Fruit fly (Drosophila melanogaster) whole organism, embryonic: Measurements from ENCODE around the gene rhea.

Source experiments
- CG10543 ChIP-seq: fragments of 200-800 bp; sonication (Bioruptor generic); optimal IDR thresholded peaks from 3 replicates; lab custom pipeline; 2017; ENCODE audit warnings: missing biosample characterization, mild to moderate bottlenecking, missing genetic modification characterization, moderate library complexity
- CG12071 ChIP-seq: fragments of 200-800 bp; sonication (Bioruptor generic); optimal IDR thresholded peaks from 3 replicates; lab custom pipeline; 2018; ENCODE audit warnings: missing biosample characterization, mild to moderate bottlenecking, missing genetic modification characterization
- CG12155 ChIP-seq: fragments of 200-800 bp; sonication (Bioruptor generic); optimal IDR thresholded peaks from 3 replicates; lab custom pipeline; 2016; ENCODE audit warnings: missing biosample characterization, missing genetic modification characterization
- CG1233 ChIP-seq: fragments of 200-800 bp; sonication (Bioruptor generic); optimal IDR thresholded peaks from 4 replicates; lab custom pipeline; 2018; ENCODE audit warnings: missing biosample characterization, mild to moderate bottlenecking, missing genetic modification characterization
- CG12744 ChIP-seq: fragments of 200-800 bp; sonication (Bioruptor generic); optimal IDR thresholded peaks from 2 replicates; lab custom pipeline; 2016; ENCODE audit warnings: missing biosample characterization, missing genetic modification characterization
- CG12769 ChIP-seq: fragments of 200-800 bp; sonication (Bioruptor generic); optimal IDR thresholded peaks from 2 replicates; lab custom pipeline; 2019; ENCODE audit warnings: missing biosample characterization, mild to moderate bottlenecking, missing genetic modification characterization, moderate library complexity
- CG13424 ChIP-seq: fragments of 200-800 bp; sonication (Bioruptor generic); optimal IDR thresholded peaks from 2 replicates; lab custom pipeline; 2019; ENCODE audit warnings: missing biosample characterization, mild to moderate bottlenecking, missing genetic modification characterization, moderate library complexity
- CG15479 ChIP-seq: fragments of 200-800 bp; sonication (Bioruptor generic); optimal IDR thresholded peaks from 3 replicates; lab custom pipeline; 2019; ENCODE audit warnings: missing biosample characterization, mild to moderate bottlenecking, missing genetic modification characterization, moderate library complexity
- CG1603 ChIP-seq: fragments of 200-800 bp; sonication (Bioruptor generic); optimal IDR thresholded peaks from 2 replicates; lab custom pipeline; 2019; ENCODE audit warnings: missing biosample characterization, mild to moderate bottlenecking, missing genetic modification characterization, moderate library complexity
- CG17361 ChIP-seq: fragments of 200-800 bp; sonication (Bioruptor generic); IDR thresholded peaks from 3 replicates; pipeline ENCODE4 v1.3.6; 2022; ENCODE audit warnings: missing biosample characterization, missing genetic modification characterization
- CG18599 ChIP-seq: fragments of 200-800 bp; sonication (Bioruptor generic); optimal IDR thresholded peaks from 3 replicates; lab custom pipeline; 2017; ENCODE audit warnings: missing biosample characterization, missing genetic modification characterization, mild to moderate bottlenecking, moderate library complexity, missing genetic modification reagents
- CG31441 ChIP-seq: fragments of 200-800 bp; sonication (Bioruptor generic); IDR thresholded peaks from 2 replicates; pipeline ENCODE4 v1.3.6; 2022; ENCODE audit warnings: missing biosample characterization, missing genetic modification characterization
- CG3281 ChIP-seq: fragments of 200-800 bp; sonication (Bioruptor generic); optimal IDR thresholded peaks from 3 replicates; lab custom pipeline; 2017; ENCODE audit warnings: missing biosample characterization, mild to moderate bottlenecking, missing genetic modification characterization
- CG3407 ChIP-seq: fragments of 200-800 bp; sonication (Bioruptor generic); optimal IDR thresholded peaks from 2 replicates; lab custom pipeline; 2018; ENCODE audit warnings: missing biosample characterization, mild to moderate bottlenecking, missing genetic modification characterization
- CG3995 ChIP-seq: fragments of 200-800 bp; sonication (Bioruptor generic); optimal IDR thresholded peaks from 3 replicates; lab custom pipeline; 2016; ENCODE audit warnings: missing biosample characterization, missing genetic modification characterization
- CG5953 ChIP-seq: fragments of 200-800 bp; sonication (Bioruptor generic); IDR thresholded peaks from 2 replicates; pipeline ENCODE4 v1.3.6; 2022; ENCODE audit warnings: missing biosample characterization, missing genetic modification characterization
- CG6813 ChIP-seq: fragments of 200-800 bp; sonication (Bioruptor generic); optimal IDR thresholded peaks from 2 replicates; lab custom pipeline; 2017; ENCODE audit warnings: missing biosample characterization, missing genetic modification characterization, mild to moderate bottlenecking, moderate library complexity, missing genetic modification reagents
- CG7839 ChIP-seq: fragments of 200-800 bp; sonication (Bioruptor generic); optimal IDR thresholded peaks from 3 replicates; lab custom pipeline; 2018; ENCODE audit warnings: missing biosample characterization, mild to moderate bottlenecking, missing genetic modification characterization, moderate library complexity
- CG9215 ChIP-seq: fragments of 200-800 bp; sonication (Bioruptor generic); IDR thresholded peaks from 2 replicates; pipeline ENCODE4 v1.3.6; 2022; ENCODE audit warnings: missing biosample characterization, missing genetic modification characterization
- CG9437 ChIP-seq: fragments of 200-800 bp; sonication (Bioruptor generic); optimal IDR thresholded peaks from 2 replicates; lab custom pipeline; 2018; ENCODE audit warnings: missing biosample characterization, mild to moderate bottlenecking, missing genetic modification characterization
- CG9817 ChIP-seq: fragments of 200-800 bp; sonication (Bioruptor generic); optimal IDR thresholded peaks from 2 replicates; lab custom pipeline; 2018; ENCODE audit warnings: missing biosample characterization, mild to moderate bottlenecking, missing genetic modification characterization, moderate library complexity
- Dek ChIP-seq: fragments of 200-800 bp; sonication (Bioruptor generic); optimal IDR thresholded peaks from 3 replicates; lab custom pipeline; 2019; ENCODE audit warnings: missing biosample characterization, mild to moderate bottlenecking, missing genetic modification characterization, moderate library complexity
- HmgZ ChIP-seq: fragments of 200-800 bp; sonication (Bioruptor generic); optimal IDR thresholded peaks from 2 replicates; lab custom pipeline; 2018; ENCODE audit warnings: missing biosample characterization, mild to moderate bottlenecking, missing genetic modification characterization
- Hr3 ChIP-seq: fragments of 200-800 bp; sonication (Bioruptor generic); optimal IDR thresholded peaks from 3 replicates; lab custom pipeline; 2016; ENCODE audit warnings: missing biosample characterization, missing genetic modification characterization
- Hr78 ChIP-seq, 2 experiments: fragments of 200-800 bp in 1 of 2; fragments of >200 bp in 1 of 2; sonication (Bioruptor generic) in 1 of 2; optimal IDR thresholded peaks; 2 replicates each; lab custom pipeline; 2017 to 2019; ENCODE audit warnings: missing biosample characterization in 2 of 2, missing genetic modification characterization in 2 of 2, mild to moderate bottlenecking in 1 of 2, moderate library complexity in 1 of 2
- Neu2 ChIP-seq: fragments of 200-800 bp; sonication (Bioruptor generic); optimal IDR thresholded peaks from 3 replicates; lab custom pipeline; 2016; ENCODE audit warnings: missing biosample characterization, missing genetic modification characterization, borderline replicate concordance
- Sry-β ChIP-seq: fragments of 200-800 bp; sonication (Bioruptor generic); optimal IDR thresholded peaks from 2 replicates; lab custom pipeline; 2018; ENCODE audit warnings: missing biosample characterization, mild to moderate bottlenecking, missing genetic modification characterization, moderate library complexity
- ara ChIP-seq: fragments of 200-800 bp; sonication (Bioruptor generic); IDR thresholded peaks from 2 replicates; pipeline ENCODE4 v1.3.6; 2022; ENCODE audit warnings: missing biosample characterization, missing genetic modification characterization
- chinmo ChIP-seq: fragments of 200-800 bp; sonication (Bioruptor generic); IDR thresholded peaks from 4 replicates; pipeline ENCODE4 v1.3.6; 2022; ENCODE audit warnings: missing biosample characterization, missing genetic modification characterization; ENCODE audit not compliant: partially characterized antibody
- cwo ChIP-seq: fragments of 200-800 bp; sonication (Bioruptor generic); optimal IDR thresholded peaks from 3 replicates; lab custom pipeline; 2017; ENCODE audit warnings: missing biosample characterization, missing genetic modification characterization, mild to moderate bottlenecking, moderate library complexity, missing genetic modification reagents
- dmrt99B ChIP-seq: fragments of 200-800 bp; sonication (Bioruptor generic); optimal IDR thresholded peaks from 2 replicates; lab custom pipeline; 2018; ENCODE audit warnings: missing biosample characterization, mild to moderate bottlenecking, missing genetic modification characterization, moderate library complexity
- ems ChIP-seq: fragments of 200-800 bp; sonication (Bioruptor generic); optimal IDR thresholded peaks from 3 replicates; lab custom pipeline; 2016; ENCODE audit warnings: missing biosample characterization, missing genetic modification characterization
- en ChIP-seq: fragments of 200-800 bp; sonication (Bioruptor generic); optimal IDR thresholded peaks from 2 replicates; lab custom pipeline; 2016; ENCODE audit warnings: missing biosample characterization, missing genetic modification characterization
- gcm ChIP-seq: fragments of 200-800 bp; sonication (Bioruptor generic); optimal IDR thresholded peaks from 2 replicates; lab custom pipeline; 2019; ENCODE audit warnings: missing biosample characterization, mild to moderate bottlenecking, missing genetic modification characterization, moderate library complexity
- grn ChIP-seq: fragments of 200-800 bp; sonication (Bioruptor generic); optimal IDR thresholded peaks from 3 replicates; lab custom pipeline; 2017; ENCODE audit warnings: missing biosample characterization, missing genetic modification characterization
- ind ChIP-seq: fragments of 200-800 bp; sonication (Bioruptor generic); optimal IDR thresholded peaks from 3 replicates; lab custom pipeline; 2016; ENCODE audit warnings: missing biosample characterization, missing genetic modification characterization
- nmo ChIP-seq: fragments of 200-800 bp; sonication (Bioruptor generic); optimal IDR thresholded peaks from 2 replicates; lab custom pipeline; 2018; ENCODE audit warnings: missing biosample characterization, mild to moderate bottlenecking, missing genetic modification characterization, moderate library complexity
- nom ChIP-seq: fragments of 200-800 bp; sonication (Bioruptor generic); optimal IDR thresholded peaks from 2 replicates; lab custom pipeline; 2017; ENCODE audit warnings: missing biosample characterization, missing genetic modification characterization, mild to moderate bottlenecking, moderate library complexity, missing genetic modification reagents
- prd ChIP-seq, 3 experiments: fragments of >200 bp in 2 of 3; fragments of 200-800 bp in 1 of 3; sonication (Bioruptor generic) in 1 of 3; optimal IDR thresholded peaks in 2 of 3; IDR thresholded peaks in 1 of 3; 2 replicates in 2 of 3; 3 replicates in 1 of 3; pipeline versions ENCODE4 v1.3.6 to Lab custom; 2017 to 2022; ENCODE audit warnings: missing biosample characterization in 1 of 3, missing genetic modification characterization in 1 of 3
- run ChIP-seq: fragments of 200-800 bp; sonication (Bioruptor generic); optimal IDR thresholded peaks from 3 replicates; lab custom pipeline; 2018; ENCODE audit warnings: missing biosample characterization, mild to moderate bottlenecking, missing genetic modification characterization
- slbo ChIP-seq: fragments of 200-800 bp; sonication (Bioruptor generic); IDR thresholded peaks from 2 replicates; pipeline ENCODE4 v1.3.6; 2022; ENCODE audit warnings: missing biosample characterization, missing genetic modification characterization
- sna ChIP-seq: fragments of 200-800 bp; sonication (Bioruptor generic); IDR thresholded peaks from 2 replicates; pipeline ENCODE4 v1.3.6; 2022; ENCODE audit warnings: missing biosample characterization, missing genetic modification characterization; ENCODE audit not compliant: partially characterized antibody
- so ChIP-seq: fragments of 200-800 bp; sonication (Bioruptor generic); IDR thresholded peaks from 3 replicates; pipeline ENCODE4 v1.3.6; 2022; ENCODE audit warnings: missing biosample characterization, missing genetic modification characterization
- sqz ChIP-seq: fragments of 200-800 bp; sonication (Bioruptor generic); optimal IDR thresholded peaks from 3 replicates; lab custom pipeline; 2018; ENCODE audit warnings: missing biosample characterization, mild to moderate bottlenecking, missing genetic modification characterization
- sug ChIP-seq: fragments of 200-800 bp; optimal IDR thresholded peaks from 2 replicates; lab custom pipeline; 2019; ENCODE audit warnings: missing biosample characterization, mild to moderate bottlenecking, missing genetic modification characterization, moderate library complexity
- wek ChIP-seq: fragments of 200-800 bp; sonication (Bioruptor generic); optimal IDR thresholded peaks from 3 replicates; lab custom pipeline; 2018; ENCODE audit warnings: missing biosample characterization, mild to moderate bottlenecking, missing genetic modification characterization, moderate library complexity

rhea gene

dm6 chr3L:8525691-8526421, 18.9 kb upstream of the rhea start (continued):
- TF ChIP-seq CG5953 (GFP tag; lab: Robert Waterston, UW), result no peak
- TF ChIP-seq sna, result no peak
- TF ChIP-seq prd (optimal IDR thresholded peaks at IDR 0.05; lab: Kevin White, UChicago), result no peak
- TF ChIP-seq prd (GFP tag; IDR thresholded peaks at IDR 0.05; lab: Robert Waterston, UW), result peak; percentile 13; the same call in 1 of the 3 replicates
- peak; percentile 41; the same call in 1 of the 2 replicates for TF ChIP-seq CG9215
- TF ChIP-seq CG12744 (GFP tag; lab: Kevin White, UChicago), result peak; percentile 40
- peak; percentile 42 for TF ChIP-seq CG7839 (tag; lab: Kevin White, UChicago)
- no peak for TF ChIP-seq run (tag; lab: Kevin White, UChicago)
- TF ChIP-seq wek (GFP tag; lab: Kevin White, UChicago), result peak; percentile 32
- peak; percentile 41 for TF ChIP-seq CG12769 (tag; lab: Kevin White, UChicago)
- TF ChIP-seq CG3407 (GFP tag; lab: Kevin White, UChicago), result no peak
- peak; percentile 5 for TF ChIP-seq CG15479 (GFP tag; lab: Kevin White, UChicago)
- peak; percentile 37 for TF ChIP-seq sqz (GFP tag; lab: Kevin White, UChicago)
- TF ChIP-seq CG3281 (GFP tag; lab: Kevin White, UChicago), result peak; percentile 72
- peak; percentile 73 for TF ChIP-seq CG18599 (GFP tag; lab: Kevin White, UChicago)
- peak; percentile 29 for TF ChIP-seq CG9817
- TF ChIP-seq CG13424 (tag; lab: Kevin White, UChicago), result peak; percentile 41
- TF ChIP-seq chinmo, result 0 out of 4 replicates have a peak, but pooled peaks have one; percentile 7
- peak; percentile 60 for TF ChIP-seq CG1233 (GFP tag; lab: Kevin White, UChicago)
- no peak for TF ChIP-seq CG3995 (GFP tag; lab: Kevin White, UChicago)
- no peak for TF ChIP-seq Sry-β (GFP tag; lab: Kevin White, UChicago)
- no peak for TF ChIP-seq Neu2
- peak; percentile 22 for TF ChIP-seq Hr3 (GFP tag; lab: Kevin White, UChicago)
- TF ChIP-seq slbo (GFP tag; lab: Robert Waterston, UW), result peak; percentile 28; the same call in 1 of the 2 replicates
- TF ChIP-seq CG12071 (GFP tag; lab: Kevin White, UChicago), result peak; percentile 30
- peak; percentile 32 for TF ChIP-seq CG12155
- TF ChIP-seq cwo, result peak; percentile 64
- TF ChIP-seq en, result no peak
- TF ChIP-seq CG31441 (GFP tag; lab: Robert Waterston, UW), result 0 out of 2 replicates have a peak, but pooled peaks have one; percentile 26
- TF ChIP-seq HmgZ (tag; lab: Kevin White, UChicago), result peak; percentile 56
- peak; percentile 27 for TF ChIP-seq nmo (GFP tag; lab: Kevin White, UChicago)
- TF ChIP-seq so (GFP tag; lab: Robert Waterston, UW), result peak; percentile 32; the same call in 1 of the 3 replicates
- peak; percentile 97 for TF ChIP-seq grn (GFP tag; lab: Kevin White, UChicago)
- peak; percentile 19 for TF ChIP-seq gcm (GFP tag; lab: Kevin White, UChicago)
- peak; percentile 19 for TF ChIP-seq CG9437 (GFP tag; lab: Kevin White, UChicago)
- peak; percentile 61 for TF ChIP-seq sug
- TF ChIP-seq ems (GFP tag; lab: Kevin White, UChicago), result peak; percentile 14
- TF ChIP-seq dmrt99B (tag; lab: Kevin White, UChicago), result peak; percentile 28
- peak; percentile 53; the same call in 2 of the 3 replicates for TF ChIP-seq CG17361
- TF ChIP-seq ara (GFP tag; lab: Robert Waterston, UW), result 0 out of 2 replicates have a peak, but pooled peaks have one; percentile 25
- TF ChIP-seq nom (GFP tag; lab: Kevin White, UChicago), result no peak
- peak; percentile 46 for TF ChIP-seq ind (GFP tag; lab: Kevin White, UChicago)
- TF ChIP-seq CG10543, result peak; percentile 66
- peak; percentile 43 for TF ChIP-seq Dek
- peak in 1 of 2 experiments; percentile 74 for TF ChIP-seq Hr78 (GFP tag; optimal IDR thresholded peaks at IDR 0.05; lab: Kevin White, UChicago)
- peak; percentile 8 for TF ChIP-seq CG1603 (tag; lab: Kevin White, UChicago)
- peak; percentile 17 for TF ChIP-seq CG6813 (GFP tag; lab: Kevin White, UChicago)
